Worm (Caenorhabditis elegans): ENCODE results near the gene C45B11.9.

DNA sequence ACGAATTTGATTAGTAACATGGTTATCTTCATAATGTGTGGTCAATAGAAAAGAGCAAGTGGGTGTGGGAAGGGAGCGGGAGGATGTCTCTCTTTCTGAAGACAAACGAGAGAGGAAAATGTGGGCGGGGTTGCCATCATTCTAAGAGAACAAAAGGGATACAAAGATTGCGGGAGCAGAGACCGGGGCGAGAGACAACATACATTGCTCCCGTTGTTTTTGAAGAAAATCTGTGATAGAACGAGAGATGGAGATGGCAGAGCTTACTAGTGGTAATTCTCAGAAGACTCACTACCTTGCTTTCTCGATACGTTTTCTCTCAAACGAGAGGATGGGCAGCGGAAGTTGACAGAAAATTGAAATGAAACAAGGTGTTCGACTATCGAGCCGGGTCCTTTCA lies 33.2 kb downstream of the C45B11.9 start:
- no peak for TF ChIP-seq Y67H2A.10 (GFP tag; conservative IDR thresholded peaks at IDR 0.05)
- no peak for TF ChIP-seq F55B11.4 (tag; optimal IDR thresholded peaks at IDR 0.05; ENCODE audit: borderline replicate concordance, insufficient read depth)
- TF ChIP-seq die-1 (tag; optimal IDR thresholded peaks at IDR 0.05): no peak
- no peak for TF ChIP-seq Y53F4B.3 (GFP tag; IDR thresholded peaks at IDR 0.05)
